Fruit fly (Drosophila melanogaster) Kc167 (cell line): ENCODE measurements around the gene milt.

ENCODE experiments used
- Myc ChIP-seq: fragments of >200 bp; optimal IDR thresholded peaks from 2 replicates; lab custom pipeline; 2017; ENCODE audit warnings: missing external identifiers
- h ChIP-seq: fragments of >200 bp; optimal IDR thresholded peaks from 3 replicates; lab custom pipeline; 2018; ENCODE audit warnings: missing external identifiers
- insv ChIP-seq: fragments of >200 bp; optimal IDR thresholded peaks from 3 replicates; lab custom pipeline; 2018; ENCODE audit warnings: missing external identifiers
- psq ChIP-seq: fragments of >200 bp; optimal IDR thresholded peaks from 2 replicates; lab custom pipeline; 2017; ENCODE audit warnings: missing external identifiers
- ttk ChIP-seq: sonication (Bioruptor generic); optimal IDR thresholded peaks from 2 replicates; lab custom pipeline; 2017; ENCODE audit warnings: missing external identifiers

DNA sequence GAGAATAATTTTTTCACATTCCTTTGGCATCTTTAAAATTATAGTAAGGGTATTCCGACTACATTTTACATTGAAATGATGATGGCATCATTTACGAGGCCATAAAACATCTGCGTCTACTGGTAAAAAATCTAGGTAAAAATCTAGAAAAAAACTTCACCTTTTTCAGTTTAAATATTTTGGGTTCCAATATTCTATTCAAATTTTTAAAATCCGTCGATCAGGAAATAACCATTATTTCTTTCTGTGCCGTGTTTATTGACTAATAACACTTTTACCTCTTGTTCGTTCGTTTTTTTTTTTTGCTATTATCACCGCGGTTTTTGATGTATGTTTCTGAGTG, 1.7 kb downstream of the milt start:
- TF ChIP-seq insv (lab: Kevin White, UChicago) (no peak), Myc (lab: Kevin White, UChicago) (no peak), psq (lab: Kevin White, UChicago) (no peak), ttk (lab: Kevin White, UChicago) (no peak), h (lab: Kevin White, UChicago) (no peak)
